Fruit fly (Drosophila melanogaster) whole organism, embryonic: ENCODE results near the gene CkIIalpha-i3.

Experiments used
- Blimp-1 ChIP-seq: fragments of 200-800 bp; sonication (Bioruptor generic); optimal IDR thresholded peaks from 3 replicates; lab custom pipeline; 2018; ENCODE audit warnings: missing biosample characterization, missing genetic modification characterization, mild to moderate bottlenecking, moderate library complexity, missing genetic modification reagents
- C15 ChIP-seq: fragments of 200-800 bp; sonication (Bioruptor generic); IDR thresholded peaks from 3 replicates; pipeline ENCODE4 v1.3.6; 2022; ENCODE audit warnings: missing biosample characterization, missing genetic modification characterization
- CG1024 ChIP-seq: fragments of 200-800 bp; sonication (Bioruptor generic); IDR thresholded peaks from 2 replicates; pipeline ENCODE4 v1.3.6; 2022; ENCODE audit warnings: missing biosample characterization, missing genetic modification characterization
- CG10274 ChIP-seq: fragments of 200-800 bp; sonication (Bioruptor generic); optimal IDR thresholded peaks from 3 replicates; lab custom pipeline; 2017; ENCODE audit warnings: missing biosample characterization, mild to moderate bottlenecking, missing genetic modification characterization
- CG10431 ChIP-seq: fragments of 200-800 bp; sonication (Bioruptor generic); optimal IDR thresholded peaks from 3 replicates; lab custom pipeline; 2018; ENCODE audit warnings: missing biosample characterization, mild to moderate bottlenecking, missing genetic modification characterization
- CG11696 ChIP-seq: fragments of 200-800 bp; sonication (Bioruptor generic); IDR thresholded peaks from 2 replicates; pipeline ENCODE4 v1.3.6; 2022; ENCODE audit warnings: missing biosample characterization, missing genetic modification characterization
- CG12104 ChIP-seq: fragments of 200-800 bp; sonication (Bioruptor generic); optimal IDR thresholded peaks from 3 replicates; lab custom pipeline; 2016; ENCODE audit warnings: missing biosample characterization, missing genetic modification characterization
- CG12155 ChIP-seq: fragments of 200-800 bp; sonication (Bioruptor generic); optimal IDR thresholded peaks from 3 replicates; lab custom pipeline; 2016; ENCODE audit warnings: missing biosample characterization, missing genetic modification characterization
- CG1233 ChIP-seq: fragments of 200-800 bp; sonication (Bioruptor generic); optimal IDR thresholded peaks from 4 replicates; lab custom pipeline; 2018; ENCODE audit warnings: missing biosample characterization, mild to moderate bottlenecking, missing genetic modification characterization
- CG13123 ChIP-seq: fragments of 200-800 bp; sonication (Bioruptor generic); optimal IDR thresholded peaks from 2 replicates; lab custom pipeline; 2016; ENCODE audit warnings: missing biosample characterization, missing genetic modification characterization
- CG13424 ChIP-seq: fragments of 200-800 bp; sonication (Bioruptor generic); optimal IDR thresholded peaks from 2 replicates; lab custom pipeline; 2019; ENCODE audit warnings: missing biosample characterization, mild to moderate bottlenecking, missing genetic modification characterization, moderate library complexity
- CG15269 ChIP-seq: fragments of 200-800 bp; sonication (Bioruptor generic); optimal IDR thresholded peaks from 2 replicates; lab custom pipeline; 2018; ENCODE audit warnings: missing biosample characterization, mild to moderate bottlenecking, missing genetic modification characterization, moderate library complexity
- CG1647 ChIP-seq: fragments of 200-800 bp; sonication (Bioruptor generic); optimal IDR thresholded peaks from 3 replicates; lab custom pipeline; 2016; ENCODE audit warnings: missing biosample characterization, missing genetic modification characterization
- CG17385 ChIP-seq: fragments of 200-800 bp; sonication (Bioruptor generic); optimal IDR thresholded peaks from 3 replicates; lab custom pipeline; 2018; ENCODE audit warnings: missing biosample characterization, mild to moderate bottlenecking, missing genetic modification characterization
- CG18476 ChIP-seq: fragments of 200-800 bp; sonication (Bioruptor generic); optimal IDR thresholded peaks from 2 replicates; lab custom pipeline; 2016; ENCODE audit warnings: missing biosample characterization, mild to moderate bottlenecking, missing genetic modification characterization
- CG2129 ChIP-seq: fragments of 200-800 bp; sonication (Bioruptor generic); IDR thresholded peaks from 2 replicates; pipeline ENCODE4 v1.3.6; 2022; ENCODE audit warnings: missing biosample characterization, missing genetic modification characterization; ENCODE audit not compliant: partially characterized antibody
- CG2889 ChIP-seq: fragments of 200-800 bp; sonication (Bioruptor generic); IDR thresholded peaks from 3 replicates; pipeline ENCODE4 v1.3.6; 2022; ENCODE audit warnings: missing biosample characterization, missing genetic modification characterization
- CG3838 ChIP-seq: fragments of 200-800 bp; sonication (Bioruptor generic); optimal IDR thresholded peaks from 3 replicates; lab custom pipeline; 2016; ENCODE audit warnings: missing biosample characterization, missing genetic modification characterization
- CG4328 ChIP-seq: fragments of 200-800 bp; sonication (Bioruptor generic); optimal IDR thresholded peaks from 3 replicates; lab custom pipeline; 2017; ENCODE audit warnings: missing biosample characterization, missing genetic modification reagents, missing genetic modification characterization
- CG6765 ChIP-seq: fragments of 200-800 bp; sonication (Bioruptor generic); optimal IDR thresholded peaks from 3 replicates; lab custom pipeline; 2017; ENCODE audit warnings: missing biosample characterization, mild to moderate bottlenecking, missing genetic modification characterization
- CG7357 ChIP-seq: fragments of 200-800 bp; sonication (Bioruptor generic); IDR thresholded peaks from 3 replicates; pipeline ENCODE4 v1.3.6; 2022; ENCODE audit warnings: missing biosample characterization, missing genetic modification characterization
- CG7786 ChIP-seq: fragments of 200-800 bp; sonication (Bioruptor generic); optimal IDR thresholded peaks from 2 replicates; lab custom pipeline; 2016; ENCODE audit warnings: missing biosample characterization, missing genetic modification characterization
- CG8765 ChIP-seq: fragments of 200-800 bp; sonication (Bioruptor generic); IDR thresholded peaks from 2 replicates; pipeline ENCODE4 v1.3.6; 2022; ENCODE audit warnings: missing biosample characterization, missing genetic modification characterization
- CG9876 ChIP-seq: fragments of 200-800 bp; sonication (Bioruptor generic); optimal IDR thresholded peaks from 2 replicates; lab custom pipeline; 2016; ENCODE audit warnings: missing biosample characterization, missing genetic modification characterization
- Dbx ChIP-seq: fragments of 200-800 bp; sonication (Bioruptor generic); IDR thresholded peaks from 3 replicates; pipeline ENCODE4 v1.3.6; 2022; ENCODE audit warnings: missing biosample characterization, missing genetic modification characterization
- HHEX ChIP-seq: fragments of 200-800 bp; sonication (Bioruptor generic); optimal IDR thresholded peaks from 3 replicates; lab custom pipeline; 2017; ENCODE audit warnings: missing biosample characterization, mild to moderate bottlenecking, missing genetic modification characterization, missing genetic modification reagents
- HmgD ChIP-seq: fragments of 200-800 bp; sonication (Bioruptor generic); optimal IDR thresholded peaks from 3 replicates; lab custom pipeline; 2016; ENCODE audit warnings: missing biosample characterization, missing genetic modification characterization
- Hr39 ChIP-seq: fragments of >200 bp; optimal IDR thresholded peaks from 2 replicates; lab custom pipeline; 2017
- MBD-R2 ChIP-seq: fragments of 200-800 bp; sonication (Bioruptor generic); IDR thresholded peaks from 2 replicates; pipeline ENCODE4 v1.3.6; 2022; ENCODE audit warnings: missing biosample characterization, missing genetic modification characterization
- MTF-1 ChIP-seq: fragments of 200-800 bp; sonication (Bioruptor generic); optimal IDR thresholded peaks from 2 replicates; lab custom pipeline; 2018; ENCODE audit warnings: missing biosample characterization, mild to moderate bottlenecking, missing genetic modification characterization, borderline replicate concordance
- Max ChIP-seq: fragments of 200-800 bp; sonication (Bioruptor generic); optimal IDR thresholded peaks from 2 replicates; lab custom pipeline; 2016; ENCODE audit warnings: missing biosample characterization, mild to moderate bottlenecking, missing genetic modification characterization
- NFAT ChIP-seq: fragments of 200-800 bp; sonication (Bioruptor generic); IDR thresholded peaks from 2 replicates; pipeline ENCODE4 v1.3.6; 2022; ENCODE audit warnings: missing biosample characterization, missing genetic modification characterization
- Opbp ChIP-seq: fragments of 200-800 bp; sonication (Bioruptor generic); IDR thresholded peaks from 3 replicates; pipeline ENCODE4 v1.3.6; 2022; ENCODE audit warnings: missing biosample characterization, missing genetic modification characterization; ENCODE audit not compliant: partially characterized antibody
- aop ChIP-seq: fragments of 200-800 bp; sonication (Bioruptor generic); IDR thresholded peaks from 2 replicates; pipeline ENCODE4 v1.3.6; 2022; ENCODE audit warnings: missing biosample characterization, missing genetic modification characterization
- ase ChIP-seq: fragments of 200-800 bp; sonication (Bioruptor generic); IDR thresholded peaks from 3 replicates; pipeline ENCODE4 v1.3.6; 2022; ENCODE audit warnings: missing biosample characterization, missing genetic modification characterization
- ato ChIP-seq: fragments of 200-800 bp; sonication (Bioruptor generic); IDR thresholded peaks from 2 replicates; pipeline ENCODE4 v1.3.6; 2022; ENCODE audit warnings: missing biosample characterization, missing genetic modification characterization; ENCODE audit not compliant: partially characterized antibody
- bigmax ChIP-seq: fragments of 200-800 bp; sonication (Bioruptor generic); optimal IDR thresholded peaks from 2 replicates; lab custom pipeline; 2018; ENCODE audit warnings: missing biosample characterization, mild to moderate bottlenecking, missing genetic modification characterization
- btn ChIP-seq: fragments of 200-800 bp; sonication (Bioruptor generic); optimal IDR thresholded peaks from 2 replicates; lab custom pipeline; 2016; ENCODE audit warnings: missing biosample characterization, missing genetic modification characterization
- corto ChIP-seq: fragments of 200-800 bp; sonication (Bioruptor generic); optimal IDR thresholded peaks from 2 replicates; lab custom pipeline; 2016; ENCODE audit warnings: missing biosample characterization, mild to moderate bottlenecking, missing genetic modification characterization, moderate library complexity
- cwo ChIP-seq: fragments of 200-800 bp; sonication (Bioruptor generic); optimal IDR thresholded peaks from 3 replicates; lab custom pipeline; 2017; ENCODE audit warnings: missing biosample characterization, missing genetic modification characterization, mild to moderate bottlenecking, moderate library complexity, missing genetic modification reagents
- fd102C ChIP-seq: fragments of 200-800 bp; sonication (Bioruptor generic); optimal IDR thresholded peaks from 2 replicates; lab custom pipeline; 2018; ENCODE audit warnings: missing biosample characterization, mild to moderate bottlenecking, missing genetic modification characterization, moderate library complexity
- gro ChIP-seq: fragments of 200-800 bp; sonication (Bioruptor generic); optimal IDR thresholded peaks from 2 replicates; lab custom pipeline; 2016; ENCODE audit warnings: missing biosample characterization, missing genetic modification characterization
- hbn ChIP-seq: fragments of 200-800 bp; sonication (Bioruptor generic); IDR thresholded peaks from 2 replicates; pipeline ENCODE4 v1.3.6; 2022; ENCODE audit warnings: missing biosample characterization, missing genetic modification characterization; ENCODE audit not compliant: partially characterized antibody
- hth ChIP-seq: fragments of >200 bp; optimal IDR thresholded peaks from 2 replicates; lab custom pipeline; 2017; ENCODE audit warnings: inconsistent platforms
- klu ChIP-seq: fragments of 200-800 bp; sonication (Bioruptor generic); IDR thresholded peaks from 2 replicates; pipeline ENCODE4 v1.3.6; 2022; ENCODE audit warnings: missing biosample characterization, missing genetic modification characterization
- nerfin-2 ChIP-seq: fragments of 200-800 bp; sonication (Bioruptor generic); IDR thresholded peaks from 2 replicates; pipeline ENCODE4 v1.3.6; 2022; ENCODE audit warnings: missing biosample characterization, missing genetic modification characterization; ENCODE audit not compliant: partially characterized antibody
- pb ChIP-seq: fragments of 200-800 bp; sonication (Bioruptor generic); optimal IDR thresholded peaks from 3 replicates; lab custom pipeline; 2016; ENCODE audit warnings: missing biosample characterization, missing genetic modification characterization
- pnt ChIP-seq: fragments of 200-800 bp; sonication (Bioruptor generic); optimal IDR thresholded peaks from 3 replicates; lab custom pipeline; 2016; ENCODE audit warnings: missing biosample characterization, missing genetic modification characterization
- ranshi ChIP-seq: fragments of 200-800 bp; sonication (Bioruptor generic); IDR thresholded peaks from 2 replicates; pipeline ENCODE4 v1.3.6; 2022; ENCODE audit warnings: missing biosample characterization, missing genetic modification characterization
- salm ChIP-seq: fragments of 200-800 bp; sonication (Bioruptor generic); optimal IDR thresholded peaks from 2 replicates; lab custom pipeline; 2018; ENCODE audit warnings: missing biosample characterization, mild to moderate bottlenecking, missing genetic modification characterization
- sim ChIP-seq: fragments of 200-800 bp; sonication (Bioruptor generic); IDR thresholded peaks from 2 replicates; pipeline ENCODE4 v1.3.6; 2022; ENCODE audit warnings: missing biosample characterization, missing genetic modification characterization
- sima ChIP-seq: fragments of 200-800 bp; sonication (Bioruptor generic); optimal IDR thresholded peaks from 2 replicates; lab custom pipeline; 2016; ENCODE audit warnings: missing biosample characterization, missing genetic modification characterization
- wdn ChIP-seq: fragments of 200-800 bp; sonication (Bioruptor generic); IDR thresholded peaks from 2 replicates; pipeline ENCODE4 v1.3.6; 2022; ENCODE audit warnings: missing biosample characterization, missing genetic modification characterization

Gene CkIIalpha-i3

DNA sequence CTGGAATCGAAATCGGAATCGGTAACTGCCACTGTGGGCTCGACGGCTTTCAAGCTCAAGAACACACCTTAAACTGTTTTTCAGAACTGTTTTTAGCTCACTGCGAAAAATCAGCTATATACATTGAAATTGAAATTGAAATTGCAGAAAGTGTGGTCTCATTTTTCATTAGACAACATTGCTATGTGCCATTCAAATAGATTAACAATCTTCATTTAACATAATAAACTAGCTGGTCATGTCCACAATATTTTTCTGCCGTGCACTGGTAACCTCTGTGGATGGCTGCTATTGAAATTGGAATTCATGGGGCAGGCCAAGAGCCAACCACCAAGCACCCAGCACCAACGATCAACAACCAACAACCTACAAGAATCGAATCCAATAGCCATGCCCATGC, 25.5 kb upstream of the CkIIalpha-i3 start (continued):
- no peak for TF ChIP-seq sima
- no peak for TF ChIP-seq CG3838 (GFP tag; lab: Kevin White, UChicago)
- TF ChIP-seq Max (GFP tag; lab: Kevin White, UChicago) = no peak
- no peak for TF ChIP-seq sim (GFP tag; lab: Robert Waterston, UW)
- no peak for TF ChIP-seq Dbx
- TF ChIP-seq CG12104 (GFP tag; lab: Kevin White, UChicago) = no peak
- TF ChIP-seq ase (GFP tag; lab: Robert Waterston, UW) = no peak
- TF ChIP-seq CG6765 (GFP tag; lab: Kevin White, UChicago) = no peak
- no peak for TF ChIP-seq NFAT
- no peak for TF ChIP-seq bigmax (GFP tag; lab: Kevin White, UChicago)
- TF ChIP-seq Blimp-1 (GFP tag; lab: Kevin White, UChicago) = peak; percentile 35
- no peak for TF ChIP-seq hbn
- TF ChIP-seq CG18476 = no peak
- no peak for TF ChIP-seq CG8765 (GFP tag; lab: Robert Waterston, UW)
- TF ChIP-seq CG1647 = no peak
- TF ChIP-seq cwo (GFP tag; lab: Kevin White, UChicago) = no peak
- no peak for TF ChIP-seq CG13424 (tag; lab: Kevin White, UChicago)
- TF ChIP-seq klu (GFP tag; lab: Robert Waterston, UW) = no peak
- TF ChIP-seq CG10431 (GFP tag; lab: Kevin White, UChicago) = no peak
- TF ChIP-seq aop (GFP tag; lab: Robert Waterston, UW) = no peak
- no peak for TF ChIP-seq CG17385 (GFP tag; lab: Kevin White, UChicago)
- no peak for TF ChIP-seq CG7357 (GFP tag; lab: Robert Waterston, UW)
- TF ChIP-seq CG12155 (GFP tag; lab: Kevin White, UChicago) = no peak
- no peak for TF ChIP-seq btn (GFP tag; lab: Kevin White, UChicago)
- no peak for TF ChIP-seq HHEX
- TF ChIP-seq CG7786 = no peak
- TF ChIP-seq pnt = no peak
- no peak for TF ChIP-seq CG10274 (GFP tag; lab: Kevin White, UChicago)
- peak; percentile 43; the same call in 1 of the 2 replicates for TF ChIP-seq ranshi (GFP tag; lab: Robert Waterston, UW)
- no peak for TF ChIP-seq MTF-1 (GFP tag; lab: Kevin White, UChicago)
- no peak for TF ChIP-seq hth (lab: Kevin White, UChicago)
- TF ChIP-seq ato (GFP tag; lab: Robert Waterston, UW) = no peak
- TF ChIP-seq nerfin-2 (GFP tag; lab: Robert Waterston, UW) = no peak
- TF ChIP-seq CG15269 (tag; lab: Kevin White, UChicago) = no peak
- no peak for TF ChIP-seq CG13123
- TF ChIP-seq CG2889 (GFP tag; lab: Robert Waterston, UW) = no peak
- TF ChIP-seq CG9876 (GFP tag; lab: Kevin White, UChicago) = no peak
- no peak for TF ChIP-seq fd102C (GFP tag; lab: Kevin White, UChicago)
- no peak for TF ChIP-seq HmgD (GFP tag; lab: Kevin White, UChicago)
- TF ChIP-seq CG4328 (GFP tag; lab: Kevin White, UChicago) = no peak
- no peak for TF ChIP-seq salm (tag; lab: Kevin White, UChicago)
- no peak for TF ChIP-seq CG1233 (GFP tag; lab: Kevin White, UChicago)
- TF ChIP-seq Opbp (GFP tag; lab: Robert Waterston, UW) = no peak
- TF ChIP-seq C15 (GFP tag; lab: Robert Waterston, UW) = no peak
- TF ChIP-seq MBD-R2 (GFP tag; lab: Robert Waterston, UW) = no peak
- no peak for TF ChIP-seq pb (GFP tag; lab: Kevin White, UChicago)
- TF ChIP-seq corto (GFP tag; lab: Kevin White, UChicago) = no peak
- no peak for TF ChIP-seq CG11696 (GFP tag; lab: Robert Waterston, UW)
- TF ChIP-seq wdn (GFP tag; lab: Robert Waterston, UW) = no peak
- no peak for TF ChIP-seq Hr39 (lab: Kevin White, UChicago)
- TF ChIP-seq CG2129 (GFP tag; lab: Robert Waterston, UW) = no peak
- TF ChIP-seq gro (GFP tag; lab: Kevin White, UChicago) = no peak
- no peak for TF ChIP-seq CG1024 (GFP tag; lab: Robert Waterston, UW)
